Fruit fly (Drosophila melanogaster): ENCODE results near the gene kibra.

kibra gene

DNA sequence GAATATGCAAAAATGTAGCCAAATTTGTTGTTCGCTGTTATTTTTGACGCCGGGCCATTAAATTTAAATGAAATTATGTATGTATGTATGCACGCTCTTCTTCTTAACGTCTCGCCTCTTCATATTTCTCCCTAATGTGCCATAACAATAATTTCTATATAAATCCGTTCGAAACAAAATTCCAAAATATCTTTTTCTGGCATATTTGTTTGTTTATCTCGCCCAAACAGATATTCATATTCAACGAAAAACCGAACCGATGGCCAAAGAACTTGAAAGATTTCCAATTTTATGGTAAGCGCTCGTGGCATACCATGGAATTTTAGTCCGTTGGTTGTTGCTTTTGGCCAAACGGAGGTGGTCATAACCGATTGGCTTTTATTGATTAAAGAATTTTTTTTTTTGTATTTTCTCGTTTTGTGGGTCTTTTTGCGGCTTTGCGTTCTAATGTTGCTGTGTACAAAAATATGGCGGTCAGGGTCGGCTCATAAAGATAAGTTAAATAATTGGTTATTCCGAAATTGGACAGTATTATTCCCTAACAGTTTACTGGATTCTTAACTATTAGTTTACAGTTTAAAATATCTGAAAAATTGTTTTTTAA lies 10.8 kb downstream of the kibra start:
- TF ChIP-seq Rel (GFP tag; optimal IDR thresholded peaks at IDR 0.05) (no peak), Rel (tag; optimal IDR thresholded peaks at IDR 0.05) (peak; percentile 9), rgr (GFP tag; optimal IDR thresholded peaks at IDR 0.05) (no peak), ey (GFP tag; optimal IDR thresholded peaks at IDR 0.05) (no peak)

DNA sequence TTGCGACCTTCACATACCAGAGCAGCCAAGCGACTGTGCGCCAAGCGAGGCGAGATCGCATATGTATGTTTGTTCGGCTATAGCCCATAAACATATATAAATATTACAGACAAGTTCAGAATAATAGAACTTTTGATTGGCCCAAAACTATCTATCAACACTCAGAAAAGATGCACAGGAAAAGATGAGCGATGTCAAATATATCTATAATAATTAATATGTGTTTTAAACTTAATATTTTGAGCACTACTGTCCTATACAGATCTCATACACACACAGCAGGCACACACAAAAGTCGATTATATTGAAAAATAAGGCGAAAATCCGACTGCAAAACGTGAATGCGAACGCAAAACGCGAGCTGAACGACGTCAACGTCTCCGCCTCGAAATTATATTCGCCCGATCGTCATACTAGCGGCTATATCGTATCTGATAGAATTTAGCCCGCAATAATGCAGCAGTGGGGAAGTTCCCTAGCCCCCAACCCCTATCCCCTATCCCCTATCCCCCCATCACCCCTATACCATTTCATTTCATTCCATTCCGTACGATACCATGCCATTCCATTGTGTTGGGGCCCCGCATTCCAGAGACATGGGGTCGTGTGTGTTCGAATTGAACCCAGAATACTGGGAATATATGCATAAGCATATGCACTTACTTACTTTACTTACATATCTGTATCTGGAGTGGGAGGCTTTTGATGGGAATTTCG lies 12.5 kb downstream of the kibra start:
- no peak for TF ChIP-seq Jra (GFP tag; optimal IDR thresholded peaks at IDR 0.05)
- TF ChIP-seq tai (GFP tag; optimal IDR thresholded peaks at IDR 0.05), result no peak
- no peak for TF ChIP-seq GATAd (GFP tag; optimal IDR thresholded peaks at IDR 0.05)
- no peak for TF ChIP-seq Vsx2 (GFP tag; optimal IDR thresholded peaks at IDR 0.05; ENCODE audit: partially characterized antibody)
- peak; percentile 5 for TF ChIP-seq ey (GFP tag; optimal IDR thresholded peaks at IDR 0.05)
- no peak for TF ChIP-seq lola (GFP tag; optimal IDR thresholded peaks at IDR 0.05)
- no peak for TF ChIP-seq Abd-B (GFP tag; optimal IDR thresholded peaks at IDR 0.05)
- no peak for TF ChIP-seq CrebA (GFP tag; optimal IDR thresholded peaks at IDR 0.05; ENCODE audit: borderline replicate concordance)
- no peak for TF ChIP-seq fru (GFP tag; optimal IDR thresholded peaks at IDR 0.05)
- no peak for TF ChIP-seq HLH106 (tag; optimal IDR thresholded peaks at IDR 0.05)
- no peak for TF ChIP-seq sv (GFP tag; optimal IDR thresholded peaks at IDR 0.05)
- TF ChIP-seq woc (GFP tag; optimal IDR thresholded peaks at IDR 0.05), result no peak
- no peak for TF ChIP-seq N (GFP tag; optimal IDR thresholded peaks at IDR 0.05)
- no peak for TF ChIP-seq Rel (GFP tag; optimal IDR thresholded peaks at IDR 0.05)
- peak; percentile 27 for TF ChIP-seq Rel (tag; optimal IDR thresholded peaks at IDR 0.05)
- TF ChIP-seq Mio (GFP tag; optimal IDR thresholded peaks at IDR 0.05), result no peak
- no peak for TF ChIP-seq Hnf4 (GFP tag; optimal IDR thresholded peaks at IDR 0.05)
- no peak for TF ChIP-seq Dfd (GFP tag; optimal IDR thresholded peaks at IDR 0.05)
- peak; percentile 23 for TF ChIP-seq rgr (GFP tag; optimal IDR thresholded peaks at IDR 0.05)
- no peak for TF ChIP-seq br (GFP tag; optimal IDR thresholded peaks at IDR 0.05)
- no peak for TF ChIP-seq foxo (GFP tag; optimal IDR thresholded peaks at IDR 0.05)
- TF ChIP-seq h (GFP tag; optimal IDR thresholded peaks at IDR 0.05), result peak; percentile 41
- no peak for TF ChIP-seq Dif (GFP tag; optimal IDR thresholded peaks at IDR 0.05; ENCODE audit: partially characterized antibody)
- no peak for TF ChIP-seq Myc (optimal IDR thresholded peaks at IDR 0.05)
- TF ChIP-seq OdsH (GFP tag; optimal IDR thresholded peaks at IDR 0.05), result peak; percentile 11
- no peak for TF ChIP-seq psq (GFP tag; optimal IDR thresholded peaks at IDR 0.05)
- peak; percentile 44 for TF ChIP-seq sage (GFP tag; optimal IDR thresholded peaks at IDR 0.05)
- no peak for TF ChIP-seq dsf (GFP tag; optimal IDR thresholded peaks at IDR 0.05; ENCODE audit: borderline replicate concordance)
- TF ChIP-seq pan (optimal IDR thresholded peaks at IDR 0.05), result no peak
- TF ChIP-seq Sp1 (GFP tag; optimal IDR thresholded peaks at IDR 0.05), result no peak
- TF ChIP-seq dmrt93B (GFP tag; optimal IDR thresholded peaks at IDR 0.05), result no peak
- no peak for TF ChIP-seq brk (GFP tag; optimal IDR thresholded peaks at IDR 0.05)
- TF ChIP-seq dl (GFP tag; optimal IDR thresholded peaks at IDR 0.05; ENCODE audit: insufficient read depth in 1 of 2, partially characterized antibody in 2 of 2), result no peak

DNA sequence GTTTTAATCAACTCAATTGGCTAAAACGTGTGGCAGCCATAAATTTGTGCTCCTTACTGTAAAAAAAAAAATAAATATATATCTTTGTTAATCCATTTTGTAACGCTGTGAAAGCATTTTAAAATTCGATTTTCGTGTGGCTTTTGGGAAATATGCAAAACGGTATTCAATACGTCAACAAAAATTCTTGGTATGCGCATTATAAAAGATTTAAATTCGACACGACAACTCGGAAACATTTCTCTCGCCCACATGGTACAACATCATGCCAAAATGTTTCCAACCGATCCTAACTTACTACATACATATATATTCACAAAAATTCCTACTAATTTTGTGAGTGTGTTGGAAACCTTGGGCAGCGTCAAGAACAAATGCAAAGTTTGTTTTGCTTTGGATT lies 13.4 kb downstream of the kibra start:
- TF ChIP-seq woc (GFP tag; optimal IDR thresholded peaks at IDR 0.05) (no peak), ey (GFP tag; optimal IDR thresholded peaks at IDR 0.05) (no peak), dsf (GFP tag; optimal IDR thresholded peaks at IDR 0.05; ENCODE audit: borderline replicate concordance) (no peak), Jra (GFP tag; optimal IDR thresholded peaks at IDR 0.05) (no peak), brk (GFP tag; optimal IDR thresholded peaks at IDR 0.05) (no peak), dl (GFP tag; optimal IDR thresholded peaks at IDR 0.05; ENCODE audit: insufficient read depth in 1 of 2, partially characterized antibody in 2 of 2) (no peak), sage (GFP tag; optimal IDR thresholded peaks at IDR 0.05) (no peak), fru (GFP tag; optimal IDR thresholded peaks at IDR 0.05) (no peak), CG32264 (GFP tag; optimal IDR thresholded peaks at IDR 0.05) (no peak), lola (GFP tag; optimal IDR thresholded peaks at IDR 0.05) (no peak), Abd-B (GFP tag; optimal IDR thresholded peaks at IDR 0.05) (no peak), psq (GFP tag; optimal IDR thresholded peaks at IDR 0.05) (no peak), Hnf4 (GFP tag; optimal IDR thresholded peaks at IDR 0.05) (no peak), Mio (GFP tag; optimal IDR thresholded peaks at IDR 0.05) (no peak), OdsH (GFP tag; optimal IDR thresholded peaks at IDR 0.05) (no peak)
